Fruit fly (Drosophila melanogaster) whole organism, embryonic: ENCODE data around the gene IntS2.

Experiments
- ATbp ChIP-seq: fragments of 200-800 bp; sonication (Bioruptor generic); optimal IDR thresholded peaks from 2 replicates; lab custom pipeline; 2017; ENCODE audit warnings: missing biosample characterization, mild to moderate bottlenecking, missing genetic modification characterization, missing genetic modification reagents
- Abd-B ChIP-seq: fragments of 200-800 bp; sonication (Bioruptor generic); optimal IDR thresholded peaks from 2 replicates; lab custom pipeline; 2018; ENCODE audit warnings: missing biosample characterization, mild to moderate bottlenecking, missing genetic modification characterization, moderate library complexity
- B-H1 ChIP-seq: fragments of 200-800 bp; sonication (Bioruptor generic); IDR thresholded peaks from 3 replicates; pipeline ENCODE4 v1.3.6; 2022; ENCODE audit warnings: missing biosample characterization, missing genetic modification characterization
- CG10979 ChIP-seq: fragments of 200-800 bp; sonication (Bioruptor generic); optimal IDR thresholded peaks from 2 replicates; lab custom pipeline; 2018; ENCODE audit warnings: missing biosample characterization, mild to moderate bottlenecking, missing genetic modification characterization, moderate library complexity
- CG11247 ChIP-seq: fragments of 200-800 bp; sonication (Bioruptor generic); IDR thresholded peaks from 2 replicates; pipeline ENCODE4 v1.3.6; 2022; ENCODE audit warnings: missing biosample characterization, missing genetic modification characterization
- CG13123 ChIP-seq: fragments of 200-800 bp; sonication (Bioruptor generic); optimal IDR thresholded peaks from 2 replicates; lab custom pipeline; 2016; ENCODE audit warnings: missing biosample characterization, missing genetic modification characterization
- CG14014 ChIP-seq: fragments of 200-800 bp; sonication (Bioruptor generic); IDR thresholded peaks from 2 replicates; pipeline ENCODE4 v1.3.6; 2022; ENCODE audit warnings: missing biosample characterization, missing genetic modification characterization
- CG16779 ChIP-seq: fragments of 200-800 bp; sonication (Bioruptor generic); IDR thresholded peaks from 2 replicates; pipeline ENCODE4 v1.3.6; 2022; ENCODE audit warnings: missing biosample characterization, missing genetic modification characterization
- CG17359 ChIP-seq: fragments of 200-800 bp; sonication (Bioruptor generic); optimal IDR thresholded peaks from 3 replicates; lab custom pipeline; 2018; ENCODE audit warnings: missing biosample characterization, mild to moderate bottlenecking, missing genetic modification characterization, moderate library complexity
- CG1832 ChIP-seq: fragments of 200-800 bp; sonication (Bioruptor generic); optimal IDR thresholded peaks from 2 replicates; lab custom pipeline; 2017; ENCODE audit warnings: missing biosample characterization, mild to moderate bottlenecking, missing genetic modification characterization, inconsistent platforms
- CG3065 ChIP-seq: fragments of 200-800 bp; sonication (Bioruptor generic); optimal IDR thresholded peaks from 2 replicates; lab custom pipeline; 2016; ENCODE audit warnings: missing biosample characterization, missing genetic modification characterization
- CG31224 ChIP-seq: fragments of 200-800 bp; sonication (Bioruptor generic); IDR thresholded peaks from 2 replicates; pipeline ENCODE4 v1.3.6; 2022; ENCODE audit warnings: missing biosample characterization, missing genetic modification characterization
- CG33557 ChIP-seq: fragments of 200-800 bp; sonication (Bioruptor generic); optimal IDR thresholded peaks from 2 replicates; lab custom pipeline; 2019; ENCODE audit warnings: missing biosample characterization, mild to moderate bottlenecking, missing genetic modification characterization, moderate library complexity
- CG6683 ChIP-seq: fragments of 200-800 bp; sonication (Bioruptor generic); optimal IDR thresholded peaks from 2 replicates; lab custom pipeline; 2017; ENCODE audit warnings: missing biosample characterization, mild to moderate bottlenecking, missing genetic modification characterization, missing genetic modification reagents
- CG6854 ChIP-seq: fragments of 200-800 bp; sonication (Bioruptor generic); optimal IDR thresholded peaks from 3 replicates; lab custom pipeline; 2017; ENCODE audit warnings: missing biosample characterization, mild to moderate bottlenecking, missing genetic modification characterization
- CG7271 ChIP-seq: fragments of 200-800 bp; sonication (Bioruptor generic); optimal IDR thresholded peaks from 2 replicates; lab custom pipeline; 2018; ENCODE audit warnings: missing biosample characterization, mild to moderate bottlenecking, missing genetic modification characterization, moderate library complexity
- CG7745 ChIP-seq: fragments of 200-800 bp; sonication (Bioruptor generic); optimal IDR thresholded peaks from 2 replicates; lab custom pipeline; 2018; ENCODE audit warnings: missing biosample characterization, mild to moderate bottlenecking, missing genetic modification characterization, moderate library complexity
- CG7928 ChIP-seq: fragments of 200-800 bp; sonication (Bioruptor generic); optimal IDR thresholded peaks from 2 replicates; lab custom pipeline; 2017; ENCODE audit warnings: missing biosample characterization, mild to moderate bottlenecking, missing genetic modification characterization
- CG7987 ChIP-seq: fragments of 200-800 bp; sonication (Bioruptor generic); optimal IDR thresholded peaks from 2 replicates; lab custom pipeline; 2018; ENCODE audit warnings: missing biosample characterization, mild to moderate bottlenecking, missing genetic modification characterization, moderate library complexity
- CG9437 ChIP-seq: fragments of 200-800 bp; sonication (Bioruptor generic); optimal IDR thresholded peaks from 2 replicates; lab custom pipeline; 2018; ENCODE audit warnings: missing biosample characterization, mild to moderate bottlenecking, missing genetic modification characterization
- CG9932 ChIP-seq: fragments of 200-800 bp; sonication (Bioruptor generic); IDR thresholded peaks from 2 replicates; pipeline ENCODE4 v1.3.6; 2022; ENCODE audit warnings: missing biosample characterization, missing genetic modification characterization
- Dek ChIP-seq: fragments of 200-800 bp; sonication (Bioruptor generic); optimal IDR thresholded peaks from 3 replicates; lab custom pipeline; 2019; ENCODE audit warnings: missing biosample characterization, mild to moderate bottlenecking, missing genetic modification characterization, moderate library complexity
- Drgx ChIP-seq: fragments of 200-800 bp; sonication (Bioruptor generic); IDR thresholded peaks from 2 replicates; pipeline ENCODE4 v1.3.6; 2022; ENCODE audit warnings: missing biosample characterization, missing genetic modification characterization
- Ets65A ChIP-seq: fragments of 200-800 bp; sonication (Bioruptor generic); peaks from one replicate; lab custom pipeline; 2016; ENCODE audit warnings: missing biosample characterization, missing genetic modification characterization
- Ets97D ChIP-seq: fragments of 200-800 bp; sonication (Bioruptor generic); optimal IDR thresholded peaks from 3 replicates; lab custom pipeline; 2016; ENCODE audit warnings: missing biosample characterization, missing genetic modification characterization
- H2.0 ChIP-seq: fragments of 200-800 bp; sonication (Bioruptor generic); IDR thresholded peaks from 2 replicates; pipeline ENCODE4 v1.3.6; 2022; ENCODE audit warnings: missing biosample characterization, missing genetic modification characterization
- HHEX ChIP-seq: fragments of 200-800 bp; sonication (Bioruptor generic); optimal IDR thresholded peaks from 3 replicates; lab custom pipeline; 2017; ENCODE audit warnings: missing biosample characterization, mild to moderate bottlenecking, missing genetic modification characterization, missing genetic modification reagents
- MESR4 ChIP-seq: fragments of 200-800 bp; sonication (Bioruptor generic); optimal IDR thresholded peaks from 2 replicates; lab custom pipeline; 2018; ENCODE audit warnings: missing biosample characterization, mild to moderate bottlenecking, missing genetic modification characterization, moderate library complexity
- Optix ChIP-seq: fragments of 200-800 bp; sonication (Bioruptor generic); IDR thresholded peaks from 3 replicates; pipeline ENCODE4 v1.3.6; 2022; ENCODE audit warnings: missing biosample characterization, missing genetic modification characterization
- Spps ChIP-seq: fragments of 200-800 bp; sonication (Bioruptor generic); optimal IDR thresholded peaks from 2 replicates; lab custom pipeline; 2018; ENCODE audit warnings: missing biosample characterization, mild to moderate bottlenecking, missing genetic modification characterization
- bab2 ChIP-seq: fragments of 200-800 bp; sonication (Bioruptor generic); optimal IDR thresholded peaks from 2 replicates; lab custom pipeline; 2016; ENCODE audit warnings: missing biosample characterization, missing genetic modification characterization
- ci ChIP-seq: fragments of 200-800 bp; sonication (Bioruptor generic); IDR thresholded peaks from 3 replicates; pipeline ENCODE4 v1.3.6; 2022; ENCODE audit warnings: missing biosample characterization, missing genetic modification characterization
- da ChIP-seq: fragments of 200-800 bp; sonication (Bioruptor generic); optimal IDR thresholded peaks from 2 replicates; lab custom pipeline; 2016; ENCODE audit warnings: missing biosample characterization, missing genetic modification characterization
- dimm ChIP-seq: fragments of 200-800 bp; sonication (Bioruptor generic); IDR thresholded peaks from 2 replicates; pipeline ENCODE4 v1.3.6; 2022; ENCODE audit warnings: missing biosample characterization, missing genetic modification characterization
- gce ChIP-seq: fragments of 200-800 bp; sonication (Bioruptor generic); IDR thresholded peaks from 3 replicates; pipeline ENCODE4 v1.3.6; 2022; ENCODE audit warnings: missing biosample characterization, missing genetic modification characterization
- gcm ChIP-seq: fragments of 200-800 bp; sonication (Bioruptor generic); optimal IDR thresholded peaks from 2 replicates; lab custom pipeline; 2019; ENCODE audit warnings: missing biosample characterization, mild to moderate bottlenecking, missing genetic modification characterization, moderate library complexity
- gcm2 ChIP-seq: fragments of 200-800 bp; sonication (Bioruptor generic); optimal IDR thresholded peaks from 2 replicates; lab custom pipeline; 2016; ENCODE audit warnings: missing biosample characterization, missing genetic modification characterization
- gem ChIP-seq: fragments of 200-800 bp; sonication (Bioruptor generic); optimal IDR thresholded peaks from 2 replicates; lab custom pipeline; 2019; ENCODE audit warnings: missing biosample characterization, mild to moderate bottlenecking, missing genetic modification characterization, moderate library complexity
- h ChIP-seq: fragments of >200 bp; optimal IDR thresholded peaks from 2 replicates; lab custom pipeline; 2017
- hth ChIP-seq: fragments of >200 bp; optimal IDR thresholded peaks from 2 replicates; lab custom pipeline; 2017; ENCODE audit warnings: inconsistent platforms
- jing ChIP-seq: fragments of 200-800 bp; sonication (Bioruptor generic); optimal IDR thresholded peaks from 2 replicates; lab custom pipeline; 2018; ENCODE audit warnings: missing biosample characterization, mild to moderate bottlenecking, missing genetic modification characterization
- lab ChIP-seq: fragments of 200-800 bp; sonication (Bioruptor generic); optimal IDR thresholded peaks from 3 replicates; lab custom pipeline; 2017; ENCODE audit warnings: missing biosample characterization, missing genetic modification characterization, mild to moderate bottlenecking, moderate library complexity, missing genetic modification reagents
- nom ChIP-seq: fragments of 200-800 bp; sonication (Bioruptor generic); optimal IDR thresholded peaks from 2 replicates; lab custom pipeline; 2017; ENCODE audit warnings: missing biosample characterization, missing genetic modification characterization, mild to moderate bottlenecking, moderate library complexity, missing genetic modification reagents
- pan ChIP-seq, 4 experiments: fragments of >200 bp in 3 of 4; fragments of 200-800 bp in 1 of 4; sonication (Bioruptor generic) in 1 of 4; optimal IDR thresholded peaks in 3 of 4; IDR thresholded peaks in 1 of 4; 2 replicates each; pipeline versions ENCODE4 v1.3.6 to Lab custom; 2017 to 2022; ENCODE audit warnings: missing biosample characterization in 2 of 4, missing genetic modification characterization in 2 of 4, mixed read lengths in 1 of 4
- ranshi ChIP-seq: fragments of 200-800 bp; sonication (Bioruptor generic); IDR thresholded peaks from 2 replicates; pipeline ENCODE4 v1.3.6; 2022; ENCODE audit warnings: missing biosample characterization, missing genetic modification characterization
- sd ChIP-seq: fragments of 200-800 bp; sonication (Bioruptor generic); optimal IDR thresholded peaks from 3 replicates; lab custom pipeline; 2018; ENCODE audit warnings: missing biosample characterization, mild to moderate bottlenecking, missing genetic modification characterization, moderate library complexity
- sima ChIP-seq: fragments of 200-800 bp; sonication (Bioruptor generic); optimal IDR thresholded peaks from 2 replicates; lab custom pipeline; 2016; ENCODE audit warnings: missing biosample characterization, missing genetic modification characterization
- trh ChIP-seq: fragments of 200-800 bp; sonication (Bioruptor generic); optimal IDR thresholded peaks from 2 replicates; lab custom pipeline; 2016; ENCODE audit warnings: missing biosample characterization, missing genetic modification characterization
- wdn ChIP-seq: fragments of 200-800 bp; sonication (Bioruptor generic); IDR thresholded peaks from 2 replicates; pipeline ENCODE4 v1.3.6; 2022; ENCODE audit warnings: missing biosample characterization, missing genetic modification characterization

IntS2 gene

DNA sequence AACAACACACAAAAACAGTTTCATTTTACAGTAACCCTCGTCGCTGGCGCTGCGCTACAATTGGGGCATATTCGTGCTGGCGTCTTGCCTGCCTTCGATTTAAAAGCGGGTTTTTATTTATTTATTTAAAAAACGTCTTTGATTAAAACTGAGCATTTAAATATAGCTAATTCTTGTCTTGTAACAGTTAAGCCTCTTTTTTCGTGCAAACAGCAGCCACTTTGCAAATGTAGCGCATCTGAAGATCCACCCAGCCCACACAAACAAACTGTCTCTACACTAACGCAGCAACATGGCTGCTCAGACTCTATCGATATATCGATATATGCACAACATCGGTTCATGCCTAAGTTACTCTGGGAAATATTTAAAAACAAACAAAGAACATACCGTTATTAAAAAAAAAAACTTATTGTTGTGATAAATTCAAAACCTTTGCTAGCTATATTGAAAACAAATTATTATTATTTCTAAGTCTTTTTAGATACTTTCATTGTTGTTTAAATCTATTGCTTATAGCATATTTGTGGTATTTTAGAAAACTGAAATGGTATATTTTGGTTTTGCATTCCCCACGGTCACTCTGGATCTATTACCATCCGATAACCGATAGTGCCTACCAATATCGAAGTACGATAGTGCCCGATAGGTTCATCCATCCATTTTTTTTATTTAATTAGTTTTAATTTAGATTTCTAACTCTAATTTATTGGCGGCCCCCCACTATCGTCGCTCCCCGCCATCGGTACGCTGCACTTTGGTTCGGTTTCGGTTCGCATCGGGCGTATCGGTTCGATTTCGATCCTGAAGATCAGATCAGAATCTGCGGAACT lies 46.3 kb upstream of the IntS2 start, which contains the start of the genes CG8188 and par-6 (continued):
- TF ChIP-seq sd (peak; percentile 41), CG11247 (GFP tag; lab: Robert Waterston, UW) (peak; percentile 85), Dek (tag; lab: Kevin White, UChicago) (peak; percentile 79), gcm2 (GFP tag; lab: Kevin White, UChicago) (peak; percentile 45), nom (GFP tag; lab: Kevin White, UChicago) (peak; percentile 60), CG17359 (tag; lab: Kevin White, UChicago) (peak; percentile 77), hth (no peak), B-H1 (GFP tag; lab: Robert Waterston, UW) (peak; percentile 84), jing (GFP tag; lab: Kevin White, UChicago) (peak; percentile 55), HHEX (GFP tag; lab: Kevin White, UChicago) (peak; percentile 82), gem (tag; lab: Kevin White, UChicago) (peak; percentile 91), ATbp (GFP tag; lab: Kevin White, UChicago) (peak; percentile 72), CG6854 (GFP tag; lab: Kevin White, UChicago) (peak; percentile 43), CG7271 (tag; lab: Kevin White, UChicago) (peak; percentile 31), sima (peak; percentile 14), CG9932 (GFP tag; lab: Robert Waterston, UW) (peak; percentile 92), Drgx (peak; percentile 76), ranshi (GFP tag; lab: Robert Waterston, UW) (peak; percentile 87), H2.0 (peak; percentile 78), MESR4 (GFP tag; lab: Kevin White, UChicago) (peak; percentile 80), Ets65A (GFP tag; lab: Kevin White, UChicago) (peak; percentile 98), CG31224 (GFP tag; lab: Robert Waterston, UW) (peak; percentile 84), gcm (GFP tag; lab: Kevin White, UChicago) (peak; percentile 81), gce (GFP tag; lab: Robert Waterston, UW) (peak; percentile 74; the same call in 1 of the 3 replicates), CG1832 (no peak), CG3065 (GFP tag; lab: Kevin White, UChicago) (peak; percentile 26), CG33557 (GFP tag; lab: Kevin White, UChicago) (peak; percentile 80), da (GFP tag; lab: Kevin White, UChicago) (peak; percentile 71), CG6683 (GFP tag; lab: Kevin White, UChicago) (peak; percentile 33), Abd-B (GFP tag; lab: Kevin White, UChicago) (peak; percentile 81), h (no peak), wdn (GFP tag; lab: Robert Waterston, UW) (peak; percentile 81), CG7928 (GFP tag; lab: Kevin White, UChicago) (peak; percentile 86), CG16779 (GFP tag; lab: Robert Waterston, UW) (0 out of 2 replicates have a peak, but pooled peaks have one; percentile 31), CG10979 (tag; lab: Kevin White, UChicago) (peak; percentile 78), dimm (peak; percentile 11; the same call in 1 of the 2 replicates), Spps (tag; lab: Kevin White, UChicago) (peak; percentile 54), Optix (GFP tag; lab: Robert Waterston, UW) (peak; percentile 92), CG7987 (GFP tag; lab: Kevin White, UChicago) (peak; percentile 31), ci (peak; percentile 90), trh (GFP tag; lab: Kevin White, UChicago) (peak; percentile 74), CG14014 (GFP tag; lab: Robert Waterston, UW) (peak; percentile 92), CG13123 (GFP tag; lab: Kevin White, UChicago) (peak; percentile 81), CG9437 (GFP tag; lab: Kevin White, UChicago) (peak; percentile 63), bab2 (GFP tag; lab: Kevin White, UChicago) (peak; percentile 87), lab (peak; percentile 90), CG7745 (tag; lab: Kevin White, UChicago) (peak; percentile 64), Ets97D (peak; percentile 68), pan (optimal IDR thresholded peaks at IDR 0.05; lab: Kevin White, UChicago) (no peak), pan (GFP tag; optimal IDR thresholded peaks at IDR 0.05 in 1 of 2, IDR thresholded peaks at IDR 0.05 in 1 of 2) (peak in 1 of 2 experiments; percentile 88)
